Fruit fly (Drosophila melanogaster): ENCODE data around the gene CG4768.

The CG4768 gene

DNA sequence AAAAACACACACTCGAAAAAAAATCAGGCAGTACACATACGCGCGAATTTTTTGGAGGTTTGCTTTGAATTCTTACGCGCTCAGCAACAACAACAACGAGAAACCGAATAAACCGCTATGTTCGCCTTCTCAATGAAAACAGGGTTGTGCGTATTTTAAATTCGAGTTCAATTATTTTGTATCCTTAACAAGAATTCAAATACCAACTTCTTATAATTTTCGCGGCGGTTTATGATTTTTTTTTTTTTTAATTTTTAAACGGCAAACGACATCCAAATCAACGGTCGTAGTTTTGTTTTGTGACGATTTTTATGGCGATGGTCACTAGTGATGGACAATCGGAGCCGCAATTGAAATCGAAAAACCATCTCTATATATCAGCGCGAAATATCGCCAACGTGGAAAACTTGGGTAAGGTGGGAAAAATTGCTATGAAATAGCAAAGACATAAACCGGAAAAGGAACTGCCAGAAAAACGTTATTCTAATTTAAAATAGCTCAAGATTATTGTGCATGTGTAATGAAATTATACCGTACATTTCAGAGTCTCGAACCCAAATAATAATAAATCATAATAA, 40.3 kb upstream of the CG4768 start, which contains the start of gene goe (continued):
- TF ChIP-seq Eip74EF (GFP tag; optimal IDR thresholded peaks at IDR 0.05) (peak in 1 of 2 experiments; percentile 3), esg (GFP tag; conservative IDR thresholded peaks at IDR 0.05) (peak; percentile 24; the same call in 1 of the 2 replicates), CG31365 (tag; optimal IDR thresholded peaks at IDR 0.05) (peak; percentile 43), ara (GFP tag; IDR thresholded peaks at IDR 0.05) (peak; percentile 67), disco-r (GFP tag; optimal IDR thresholded peaks at IDR 0.05) (peak; percentile 83), onecut (GFP tag; IDR thresholded peaks at IDR 0.05) (peak; percentile 50), CG10959 (GFP tag; IDR thresholded peaks at IDR 0.05) (peak; percentile 61), Ravus (GFP tag; IDR thresholded peaks at IDR 0.05) (peak; percentile 2; the same call in 1 of the 2 replicates), CG3838 (GFP tag; optimal IDR thresholded peaks at IDR 0.05) (peak; percentile 70), CG4360 (GFP tag; IDR thresholded peaks at IDR 0.05) (peak; percentile 74), CG17328 (GFP tag; IDR thresholded peaks at IDR 0.05) (peak; percentile 82), Sox100B (GFP tag; optimal IDR thresholded peaks at IDR 0.05) (peak; percentile 29), Dad (GFP tag; optimal IDR thresholded peaks at IDR 0.05) (peak; percentile 90), lab (GFP tag; optimal IDR thresholded peaks at IDR 0.05) (peak; percentile 84), en (GFP tag; optimal IDR thresholded peaks at IDR 0.05) (peak; percentile 71), al (GFP tag; IDR thresholded peaks at IDR 0.05) (peak; percentile 78), amos (GFP tag; IDR thresholded peaks at IDR 0.05; ENCODE audit: partially characterized antibody) (peak; percentile 97), da (GFP tag; optimal IDR thresholded peaks at IDR 0.05) (peak; percentile 75), Ssrp (tag; optimal IDR thresholded peaks at IDR 0.05) (peak; percentile 30), CG10209 (GFP tag; optimal IDR thresholded peaks at IDR 0.05) (peak; percentile 64), CG14441 (GFP tag; IDR thresholded peaks at IDR 0.05) (peak; percentile 78), CG12219 (GFP tag; optimal IDR thresholded peaks at IDR 0.05) (peak; percentile 33), CG8944 (GFP tag; optimal IDR thresholded peaks at IDR 0.05) (peak; percentile 85), CG7271 (tag; optimal IDR thresholded peaks at IDR 0.05) (peak; percentile 76), stwl (tag; optimal IDR thresholded peaks at IDR 0.05) (peak; percentile 61), CG15514 (GFP tag; optimal IDR thresholded peaks at IDR 0.05) (peak; percentile 88), schlank (tag; optimal IDR thresholded peaks at IDR 0.05) (peak; percentile 86), Doc3 (GFP tag; IDR thresholded peaks at IDR 0.05; ENCODE audit: partially characterized antibody) (peak; percentile 69), dmrt99B (tag; optimal IDR thresholded peaks at IDR 0.05) (peak; percentile 24), ro (GFP tag; IDR thresholded peaks at IDR 0.05) (peak; percentile 19; the same call in 1 of the 2 replicates), vfl (GFP tag; optimal IDR thresholded peaks at IDR 0.05) (peak; percentile 87), pita (GFP tag; optimal IDR thresholded peaks at IDR 0.05) (peak; percentile 95), CG4854 (GFP tag; optimal IDR thresholded peaks at IDR 0.05) (peak; percentile 45), CTCF (GFP tag; optimal IDR thresholded peaks at IDR 0.05) (peak; percentile 79), odd (GFP tag; optimal IDR thresholded peaks at IDR 0.05) (peak; percentile 63), CG8388 (GFP tag; optimal IDR thresholded peaks at IDR 0.05) (peak; percentile 64), CG5245 (GFP tag; optimal IDR thresholded peaks at IDR 0.05) (peak; percentile 33), CG14014 (GFP tag; IDR thresholded peaks at IDR 0.05) (peak; percentile 85), hb (GFP tag; IDR thresholded peaks at IDR 0.05; ENCODE audit: partially characterized antibody) (peak; percentile 74; the same call in 2 of the 3 replicates), CG9797 (GFP tag; optimal IDR thresholded peaks at IDR 0.05) (peak; percentile 41), CG2129 (GFP tag; IDR thresholded peaks at IDR 0.05; ENCODE audit: partially characterized antibody) (peak; percentile 74), Optix (GFP tag; IDR thresholded peaks at IDR 0.05) (peak; percentile 73; the same call in 2 of the 3 replicates), bbx (GFP tag; IDR thresholded peaks at IDR 0.05; ENCODE audit: partially characterized antibody) (peak; percentile 95), CG6689 (GFP tag; IDR thresholded peaks at IDR 0.05) (peak; percentile 57), dysf (GFP tag; IDR thresholded peaks at IDR 0.05) (peak; percentile 68; the same call in 2 of the 3 replicates), CoRest (tag; optimal IDR thresholded peaks at IDR 0.05) (peak; percentile 82), CG8924 (tag; optimal IDR thresholded peaks at IDR 0.05) (peak; percentile 30), CG17912 (GFP tag; optimal IDR thresholded peaks at IDR 0.05) (peak; percentile 91), Hr78 (GFP tag; optimal IDR thresholded peaks at IDR 0.05) (no peak)

All from whole organism, embryonic.